Worm (Caenorhabditis elegans) whole organism, young adult: Measurements from ENCODE around the gene fbxa-215.
A peak's percentile ranks its signal among the peaks of the same experiment; 100 is the strongest.

ENCODE experiments used
- ZK185.1 ChIP-seq: sonication (generic microtip); optimal IDR thresholded peaks from 2 replicates; lab custom pipeline; 2016; ENCODE audit warnings: mild to moderate bottlenecking, missing genetic modification characterization, missing compliant biosample characterization; ENCODE audit not compliant: poor library complexity, severe bottlenecking
- aptf-3 ChIP-seq: fragments of 200-800 bp; sonication (Bioruptor generic); IDR thresholded peaks from 2 replicates; pipeline ENCODE4 v1.3.6; 2022; ENCODE audit warnings: missing genetic modification characterization, missing compliant biosample characterization
- cebp-1 ChIP-seq, 2 experiments: fragments of 200-800 bp in 1 of 2; sonication (Bioruptor generic) in 1 of 2; sonication (generic microtip) in 1 of 2; IDR thresholded peaks in 1 of 2; optimal IDR thresholded peaks in 1 of 2; 2 replicates each; pipeline versions ENCODE4 v1.3.6 to Lab custom; 2017 to 2022; ENCODE audit warnings: missing compliant biosample characterization in 2 of 2, missing genetic modification characterization in 2 of 2, mild to moderate bottlenecking in 1 of 2, missing genetic modification reagents in 1 of 2, moderate library complexity in 1 of 2
- cebp-2 ChIP-seq: fragments of 200-800 bp; sonication (Bioruptor generic); IDR thresholded peaks from 2 replicates; pipeline ENCODE4 v1.3.6; 2022; ENCODE audit warnings: missing genetic modification characterization, missing compliant biosample characterization
- efl-1 ChIP-seq: fragments of 150-350 bp; optimal IDR thresholded peaks from 2 replicates; lab custom pipeline; 2014; ENCODE audit warnings: missing biosample characterization, missing genetic modification reagents, missing genetic modification characterization
- lsy-27 ChIP-seq: sonication (generic microtip); optimal IDR thresholded peaks from 2 replicates; lab custom pipeline; 2017; ENCODE audit warnings: missing genetic modification characterization, mild to moderate bottlenecking, missing compliant biosample characterization, antibody characterized with exemption, missing genotype, borderline replicate concordance; ENCODE audit not compliant: insufficient read depth
- nhr-179 ChIP-seq: sonication (generic microtip); optimal IDR thresholded peaks from 2 replicates; lab custom pipeline; 2016; ENCODE audit warnings: mild to moderate bottlenecking, missing genetic modification characterization, missing compliant biosample characterization
- sptf-2 ChIP-seq: fragments of 200-800 bp; sonication (Bioruptor generic); optimal IDR thresholded peaks from 2 replicates; lab custom pipeline; 2018; ENCODE audit warnings: mild to moderate bottlenecking, missing genetic modification characterization, missing compliant biosample characterization
- unc-62 ChIP-seq: fragments of 150-350 bp; optimal IDR thresholded peaks from 2 replicates; lab custom pipeline; 2014; ENCODE audit warnings: missing biosample characterization, missing genetic modification reagents, missing genetic modification characterization
- ztf-28 ChIP-seq: fragments of 200-800 bp; sonication (Bioruptor generic); IDR thresholded peaks from 2 replicates; pipeline ENCODE4 v1.3.6; 2022; ENCODE audit warnings: missing genetic modification reagents, missing genetic modification characterization, missing compliant biosample characterization
- ztf-6 ChIP-seq: fragments of 200-800 bp; sonication (Bioruptor generic); IDR thresholded peaks from 2 replicates; pipeline ENCODE4 v1.3.6; 2022; ENCODE audit warnings: missing genetic modification reagents, missing genetic modification characterization, missing compliant biosample characterization

DNA sequence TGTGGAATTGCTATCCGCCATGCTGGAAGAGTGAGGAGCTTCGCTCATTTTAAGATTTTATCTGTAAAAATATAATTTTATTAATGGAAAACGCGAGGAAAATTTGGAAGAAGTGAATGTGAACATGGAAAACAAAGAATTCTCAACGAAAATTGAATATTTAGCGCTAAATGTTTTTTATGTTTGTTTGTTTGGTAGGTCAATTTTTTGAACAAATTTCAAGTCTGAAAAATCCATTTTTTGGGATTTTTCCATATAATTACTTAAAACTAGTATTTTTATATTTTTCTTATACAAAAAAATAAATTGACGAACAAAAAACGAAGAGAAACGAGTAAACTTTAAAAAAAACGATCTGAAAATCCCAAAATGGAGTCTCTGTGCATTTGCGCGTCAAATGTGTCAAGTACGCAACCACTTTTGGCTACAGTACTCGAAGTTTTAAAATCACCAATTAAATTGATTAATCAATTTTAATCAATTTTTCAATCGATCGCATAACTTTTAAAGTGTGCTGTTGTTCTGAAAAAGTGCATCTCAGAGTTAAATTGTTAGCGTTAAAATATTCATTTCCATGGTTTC lies at the start of gene fbxa-215:
- TF ChIP-seq efl-1 (GFP tag; lab: Kevin White, UChicago) (peak; percentile 58), ZK185.1 (no peak), sptf-2 (GFP tag; lab: Kevin White, UChicago) (no peak), cebp-1 (GFP tag; IDR thresholded peaks at IDR 0.05; lab: Robert Waterston, UW) (no peak), cebp-1 (tag; optimal IDR thresholded peaks at IDR 0.05; lab: Kevin White, UChicago) (no peak), unc-62 (no peak), ztf-6 (no peak), ztf-28 (GFP tag; lab: Robert Waterston, UW) (no peak), aptf-3 (no peak), lsy-27 (tag; lab: Kevin White, UChicago) (no peak), cebp-2 (GFP tag; lab: Robert Waterston, UW) (no peak), nhr-179 (tag; lab: Kevin White, UChicago) (no peak)
